Fruit fly (Drosophila melanogaster): ENCODE measurements around the gene viaf.
A peak's percentile ranks its signal among the peaks of the same experiment; 100 is the strongest.

viaf gene

dm6 chr3L:11992960-11993359 lies at the start of gene viaf:
Gene viaf, minus strand, starts transcription at chr3L:11993179.
- TF ChIP-seq lz (GFP tag; optimal IDR thresholded peaks at IDR 0.05) = no peak
- no peak for TF ChIP-seq Ets21C (GFP tag; optimal IDR thresholded peaks at IDR 0.05)
- TF ChIP-seq cyc (GFP tag; optimal IDR thresholded peaks at IDR 0.05) = peak; percentile 40
- peak; percentile 17 for TF ChIP-seq CG31627 (GFP tag; optimal IDR thresholded peaks at IDR 0.05)
- TF ChIP-seq svp (GFP tag) = no peak
- no peak for TF ChIP-seq CG10669 (GFP tag; optimal IDR thresholded peaks at IDR 0.05)
- peak; percentile 3 for TF ChIP-seq Sox15 (GFP tag; optimal IDR thresholded peaks at IDR 0.05)

DNA sequence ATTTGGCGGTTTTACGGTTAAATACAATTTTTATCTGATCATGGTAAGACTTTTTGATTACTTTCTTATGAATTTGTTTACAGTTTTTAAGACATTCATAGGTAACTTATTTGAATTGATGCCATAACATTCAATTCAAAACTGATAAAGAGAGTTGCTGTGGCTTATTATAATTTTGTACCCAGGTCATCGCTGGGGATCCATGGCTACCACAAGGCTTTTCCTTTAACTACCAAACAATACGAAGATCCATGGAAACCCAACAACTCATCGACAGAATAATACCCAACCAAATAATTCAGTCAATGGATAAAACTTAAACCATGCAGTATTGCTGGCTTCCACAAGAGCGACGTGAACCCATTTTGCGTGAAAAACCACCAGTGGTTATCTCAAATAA lies 49.1 kb upstream of the viaf start, which contains the start of gene CG6793:
Gene CG6793 (plus strand): TSS at position 301 of the 400 bp plus-strand sequence.
- TF ChIP-seq Eip78C (GFP tag) = no peak
- TF ChIP-seq CG8632 (GFP tag; optimal IDR thresholded peaks at IDR 0.05) = no peak
- TF ChIP-seq net (GFP tag; optimal IDR thresholded peaks at IDR 0.05) = no peak
- no peak for TF ChIP-seq esn (GFP tag; optimal IDR thresholded peaks at IDR 0.05)
- no peak for TF ChIP-seq Smox (GFP tag; optimal IDR thresholded peaks at IDR 0.05)
- no peak for TF ChIP-seq Blimp-1 (GFP tag; optimal IDR thresholded peaks at IDR 0.05)
- TF ChIP-seq CG9139 (GFP tag; optimal IDR thresholded peaks at IDR 0.05) = no peak
- no peak for TF ChIP-seq Sox14 (GFP tag; optimal IDR thresholded peaks at IDR 0.05)
- TF ChIP-seq CG3919 (GFP tag; optimal IDR thresholded peaks at IDR 0.05) = no peak
- TF ChIP-seq CG32006 (GFP tag; optimal IDR thresholded peaks at IDR 0.05) = no peak
- TF ChIP-seq CG1621 (tag; optimal IDR thresholded peaks at IDR 0.05) = no peak
- no peak for TF ChIP-seq Sox15 (GFP tag; optimal IDR thresholded peaks at IDR 0.05)
- TF ChIP-seq CG10669 (GFP tag; optimal IDR thresholded peaks at IDR 0.05) = no peak
- no peak for TF ChIP-seq spab (GFP tag; optimal IDR thresholded peaks at IDR 0.05)
- no peak for TF ChIP-seq Ets96B (tag; optimal IDR thresholded peaks at IDR 0.05)
- TF ChIP-seq CG31627 (GFP tag; optimal IDR thresholded peaks at IDR 0.05) = no peak
- no peak for TF ChIP-seq fd59A (GFP tag; optimal IDR thresholded peaks at IDR 0.05)

dm6 chr3L:12040313-12040924 lies 47.4 kb upstream of the viaf start:
- TF ChIP-seq Hr39 (GFP tag; optimal IDR thresholded peaks at IDR 0.05) (no peak), fkh (GFP tag; optimal IDR thresholded peaks at IDR 0.05) (no peak), CG31627 (GFP tag; optimal IDR thresholded peaks at IDR 0.05) (no peak), Ets21C (GFP tag; optimal IDR thresholded peaks at IDR 0.05) (no peak), esn (GFP tag; optimal IDR thresholded peaks at IDR 0.05) (peak; percentile 25), Gug (GFP tag; IDR thresholded peaks at IDR 0.05) (no peak), CG32006 (GFP tag; optimal IDR thresholded peaks at IDR 0.05) (peak; percentile 14), eg (GFP tag; IDR thresholded peaks at IDR 0.05) (peak; percentile 19; the same call in 1 of the 3 replicates), CG10631 (GFP tag; optimal IDR thresholded peaks at IDR 0.05) (no peak), CG10669 (GFP tag; optimal IDR thresholded peaks at IDR 0.05) (no peak), CG6854 (GFP tag; optimal IDR thresholded peaks at IDR 0.05) (peak; percentile 33), CG3032 (tag; optimal IDR thresholded peaks at IDR 0.05) (no peak), Eip75B (GFP tag; optimal IDR thresholded peaks at IDR 0.05) (peak; percentile 48), CG4318 (GFP tag; optimal IDR thresholded peaks at IDR 0.05) (no peak), CG9139 (GFP tag; optimal IDR thresholded peaks at IDR 0.05) (peak; percentile 33), CG8119 (GFP tag; IDR thresholded peaks at IDR 0.05) (0 out of 3 replicates have a peak, but pooled peaks have one; percentile 37), CG34406 (GFP tag; optimal IDR thresholded peaks at IDR 0.05) (peak; percentile 1), Met (GFP tag; optimal IDR thresholded peaks at IDR 0.05) (no peak), svp (GFP tag) (no peak), CG7368 (GFP tag; optimal IDR thresholded peaks at IDR 0.05) (peak; percentile 25), fd85E (GFP tag; optimal IDR thresholded peaks at IDR 0.05) (no peak), ss (GFP tag; optimal IDR thresholded peaks at IDR 0.05) (peak; percentile 78 to 79), net (GFP tag; optimal IDR thresholded peaks at IDR 0.05) (no peak), achi (GFP tag; optimal IDR thresholded peaks at IDR 0.05) (peak; percentile 38), fd59A (GFP tag; optimal IDR thresholded peaks at IDR 0.05) (no peak), CG3919 (GFP tag; optimal IDR thresholded peaks at IDR 0.05) (no peak), CG15336 (GFP tag; IDR thresholded peaks at IDR 0.05) (peak; percentile 46; the same call in 1 of the 2 replicates), vri (GFP tag; optimal IDR thresholded peaks at IDR 0.05) (no peak), CG6808 (GFP tag; optimal IDR thresholded peaks at IDR 0.05) (peak; percentile 51), cyc (GFP tag; optimal IDR thresholded peaks at IDR 0.05) (no peak), pdm3 (GFP tag; optimal IDR thresholded peaks at IDR 0.05) (no peak), CG16779 (tag; optimal IDR thresholded peaks at IDR 0.05) (no peak), Hr38 (GFP tag; optimal IDR thresholded peaks at IDR 0.05) (no peak), CG6792 (GFP tag; optimal IDR thresholded peaks at IDR 0.05) (no peak), CG11762 (GFP tag; optimal IDR thresholded peaks at IDR 0.05; ENCODE audit: insufficient read depth) (peak; percentile 13), salr (GFP tag; optimal IDR thresholded peaks at IDR 0.05) (peak in 1 of 2 experiments; percentile 12)

Data from whole organism, prepupa.